Worm (Caenorhabditis elegans): ENCODE data around the gene H12D21.5.

Gene H12D21.5

DNA sequence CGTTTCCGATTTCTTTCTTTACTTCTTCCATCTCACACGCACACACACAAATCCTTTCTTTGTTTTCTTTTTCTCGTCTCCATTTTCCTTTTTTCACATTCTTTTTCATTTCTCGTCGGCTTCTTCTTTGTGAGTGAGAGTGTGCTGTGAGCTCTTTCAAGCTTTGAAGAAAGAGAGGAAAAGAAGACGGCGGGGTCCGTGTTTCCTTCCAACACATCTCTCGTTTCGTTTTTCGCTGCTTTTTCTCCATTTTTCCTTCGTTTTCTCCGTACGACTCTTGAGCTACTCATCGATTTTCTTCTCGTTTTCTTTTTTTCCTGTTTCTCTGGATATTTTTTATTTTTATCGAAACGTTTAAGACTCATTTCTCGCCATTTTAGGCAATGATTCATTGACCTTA is 36.4 kb downstream of the H12D21.5 start:
- TF ChIP-seq dpl-1 (GFP tag; optimal IDR thresholded peaks at IDR 0.05) = peak in 1 of 3 experiments; percentile 7
- peak; percentile 50 for TF ChIP-seq fkh-10 (GFP tag; optimal IDR thresholded peaks at IDR 0.05)
- no peak for TF ChIP-seq tlp-1 (tag; optimal IDR thresholded peaks at IDR 0.05)
- TF ChIP-seq lin-14 (GFP tag; optimal IDR thresholded peaks at IDR 0.05) = peak; percentile 86
- TF ChIP-seq lin-35 (GFP tag; optimal IDR thresholded peaks at IDR 0.05) = no peak
- no peak for TF ChIP-seq swsn-7 (tag; optimal IDR thresholded peaks at IDR 0.05)
- TF ChIP-seq unc-130 (tag; optimal IDR thresholded peaks at IDR 0.05) = no peak
- TF ChIP-seq efl-1 (optimal IDR thresholded peaks at IDR 0.05) = peak in 1 of 2 experiments; percentile 15
- peak; percentile 1 to 60 for TF ChIP-seq efl-1 (GFP tag; optimal IDR thresholded peaks at IDR 0.05 in 1 of 2)
- peak; percentile 8 for TF ChIP-seq dsc-1 (tag; optimal IDR thresholded peaks at IDR 0.05)
- TF ChIP-seq lsy-2 (tag; optimal IDR thresholded peaks at IDR 0.05) = peak in 1 of 2 experiments; percentile 49
- no peak for TF ChIP-seq unc-30 (tag; optimal IDR thresholded peaks at IDR 0.05)
- peak in 1 of 3 experiments; percentile 23 for TF ChIP-seq ceh-82 (tag; optimal IDR thresholded peaks at IDR 0.05)
- TF ChIP-seq mep-1 (tag; optimal IDR thresholded peaks at IDR 0.05) = peak; percentile 41

DNA sequence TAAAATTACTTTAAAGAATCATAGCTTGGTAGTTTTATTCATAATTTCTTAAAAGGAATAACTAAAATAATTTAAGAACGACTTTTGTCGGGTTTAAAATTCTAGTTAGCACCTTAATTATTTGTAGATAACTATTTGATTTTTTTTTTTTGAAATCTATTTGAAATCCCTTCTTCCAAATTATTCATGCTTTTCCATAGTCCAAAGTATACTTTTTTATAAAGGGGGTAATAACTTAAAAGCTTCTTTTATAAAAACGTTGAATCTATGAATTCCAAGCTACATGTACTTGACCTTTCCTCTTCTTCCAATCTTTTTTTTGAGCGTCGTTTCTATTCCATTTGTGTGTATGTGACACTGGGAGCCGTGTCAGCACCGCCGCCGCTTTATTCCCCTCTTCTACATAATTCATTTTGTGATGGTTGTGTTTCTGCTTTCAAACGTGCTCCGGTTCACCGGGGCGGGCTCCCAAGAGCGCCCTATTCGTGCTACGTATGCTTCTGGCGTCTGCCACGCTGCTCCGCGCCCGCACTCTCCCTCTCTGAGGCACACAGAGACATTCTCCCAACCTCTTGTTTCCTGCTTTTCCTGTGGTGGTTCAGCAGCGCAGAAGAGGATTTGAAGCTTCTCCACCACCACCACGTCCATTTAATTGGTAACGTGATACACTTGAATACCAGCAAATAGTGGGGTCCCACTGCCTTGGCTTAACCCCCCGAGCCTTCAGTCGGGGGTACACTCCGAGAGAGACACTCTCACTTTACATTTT is 39.8 kb downstream of the H12D21.5 start:
- TF ChIP-seq lin-14 (GFP tag; optimal IDR thresholded peaks at IDR 0.05) (peak; percentile 24), sptf-1 (tag; optimal IDR thresholded peaks at IDR 0.05) (no peak), dsc-1 (tag; optimal IDR thresholded peaks at IDR 0.05) (peak; percentile 10), pax-3 (tag; optimal IDR thresholded peaks at IDR 0.05) (peak; percentile 6)

DNA sequence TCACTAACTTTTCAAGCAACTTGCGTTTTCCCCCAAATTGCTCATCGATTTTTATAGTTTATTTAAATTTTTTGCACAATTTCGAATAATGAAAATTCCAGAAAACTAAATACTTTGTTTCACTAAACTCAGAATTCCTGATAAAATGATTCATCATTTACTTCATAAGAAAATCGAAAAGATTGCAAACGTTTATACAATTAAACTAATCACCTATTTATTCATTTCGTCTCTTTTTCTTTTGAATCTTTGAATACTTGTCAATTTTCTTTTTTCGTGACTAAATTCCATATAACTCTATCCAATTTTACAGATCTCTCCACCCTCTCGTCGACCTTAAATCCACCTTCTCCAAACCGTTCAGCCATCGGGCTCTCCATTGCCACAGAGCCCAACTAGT is 42.8 kb downstream of the H12D21.5 start, which contains the start of gene C30G7.2:
Gene C30G7.2, plus strand, starts transcription at position 301 of the 400 bp plus-strand sequence.
- no peak for TF ChIP-seq skn-1 (tag; optimal IDR thresholded peaks at IDR 0.05)
- TF ChIP-seq mep-1 (tag; optimal IDR thresholded peaks at IDR 0.05) = no peak
- TF ChIP-seq efl-3 (GFP tag; optimal IDR thresholded peaks at IDR 0.05) = no peak
- TF ChIP-seq snpc-4 (tag; optimal IDR thresholded peaks at IDR 0.05) = no peak
- TF ChIP-seq xbp-1 (tag; optimal IDR thresholded peaks at IDR 0.05) = no peak
- no peak for TF ChIP-seq lin-15B (tag; optimal IDR thresholded peaks at IDR 0.05)
- no peak for TF ChIP-seq C34B4.2 (tag; optimal IDR thresholded peaks at IDR 0.05)
- no peak for TF ChIP-seq nhr-19 (GFP tag; conservative IDR thresholded peaks at IDR 0.05)
- no peak for TF ChIP-seq F16B12.6 (tag; optimal IDR thresholded peaks at IDR 0.05)
- no peak for TF ChIP-seq hlh-4 (tag; optimal IDR thresholded peaks at IDR 0.05)
- no peak for TF ChIP-seq lin-13 (GFP tag; optimal IDR thresholded peaks at IDR 0.05)
- TF ChIP-seq lir-3 (tag; optimal IDR thresholded peaks at IDR 0.05; ENCODE audit: poor library complexity) = no peak
- TF ChIP-seq ceh-90 (tag; optimal IDR thresholded peaks at IDR 0.05) = no peak
- no peak for TF ChIP-seq ceh-88 (GFP tag; IDR thresholded peaks at IDR 0.05)
- no peak for TF ChIP-seq vab-15 (tag; optimal IDR thresholded peaks at IDR 0.05)
- no peak for TF ChIP-seq sup-37 (GFP tag; optimal IDR thresholded peaks at IDR 0.05)
- no peak for TF ChIP-seq efl-1 (optimal IDR thresholded peaks at IDR 0.05)
- TF ChIP-seq efl-1 (GFP tag; optimal IDR thresholded peaks at IDR 0.05 in 1 of 2) = no peak
- no peak for TF ChIP-seq pax-3 (tag; optimal IDR thresholded peaks at IDR 0.05)
- no peak for TF ChIP-seq egl-13 (tag; optimal IDR thresholded peaks at IDR 0.05)
- TF ChIP-seq nhr-237 (tag; optimal IDR thresholded peaks at IDR 0.05) = no peak

DNA sequence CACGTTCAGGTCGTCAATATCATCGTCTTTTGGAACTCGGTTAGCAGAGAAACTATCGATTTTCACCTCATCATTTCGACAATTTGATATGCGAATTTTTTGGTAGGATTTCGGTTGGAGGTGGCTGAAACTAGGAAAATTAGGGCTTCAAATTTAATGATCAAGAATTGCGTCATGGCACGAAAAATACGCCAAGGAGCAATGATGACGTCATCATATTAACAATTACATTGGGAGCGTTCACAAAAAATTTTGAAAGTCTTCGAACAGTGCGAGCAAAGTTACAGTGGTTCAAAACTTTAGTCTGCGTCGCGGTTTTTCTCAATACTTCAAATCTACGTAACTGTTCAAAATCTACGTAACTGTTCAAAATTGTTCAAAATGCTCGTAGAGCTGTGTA is 49.1 kb downstream of the H12D21.5 start:
- no peak for TF ChIP-seq ceh-63 (GFP tag; optimal IDR thresholded peaks at IDR 0.05)
- no peak for TF ChIP-seq efl-1 (optimal IDR thresholded peaks at IDR 0.05)
- TF ChIP-seq efl-1 (GFP tag; optimal IDR thresholded peaks at IDR 0.05 in 1 of 2) = no peak
- no peak for TF ChIP-seq snu-23 (GFP tag; optimal IDR thresholded peaks at IDR 0.05)
- no peak for TF ChIP-seq elt-2 (tag; optimal IDR thresholded peaks at IDR 0.05)
- TF ChIP-seq sptf-1 (tag; optimal IDR thresholded peaks at IDR 0.05) = no peak
- no peak for TF ChIP-seq egl-27 (tag; optimal IDR thresholded peaks at IDR 0.05)
- TF ChIP-seq lin-35 (GFP tag; optimal IDR thresholded peaks at IDR 0.05) = no peak
- no peak for TF ChIP-seq elt-3 (tag; optimal IDR thresholded peaks at IDR 0.05)
- TF ChIP-seq unc-130 (tag; optimal IDR thresholded peaks at IDR 0.05) = no peak
- no peak for TF ChIP-seq blmp-1 (tag; optimal IDR thresholded peaks at IDR 0.05)
- TF ChIP-seq ztf-11 (tag; optimal IDR thresholded peaks at IDR 0.05) = no peak
- no peak for TF ChIP-seq fkh-8 (tag; optimal IDR thresholded peaks at IDR 0.05)
- TF ChIP-seq swsn-7 (tag; optimal IDR thresholded peaks at IDR 0.05) = no peak
- TF ChIP-seq dpl-1 (GFP tag; optimal IDR thresholded peaks at IDR 0.05) = no peak
- TF ChIP-seq hlh-4 (tag; optimal IDR thresholded peaks at IDR 0.05) = no peak
- TF ChIP-seq aly-2 (tag; optimal IDR thresholded peaks at IDR 0.05) = no peak
- TF ChIP-seq pax-3 (tag; optimal IDR thresholded peaks at IDR 0.05) = no peak
- TF ChIP-seq fos-1 (tag; optimal IDR thresholded peaks at IDR 0.05) = no peak
- TF ChIP-seq dsc-1 (tag; optimal IDR thresholded peaks at IDR 0.05) = no peak
- no peak for TF ChIP-seq fkh-4 (tag; optimal IDR thresholded peaks at IDR 0.05; ENCODE audit: borderline replicate concordance)

All from whole organism, L1 larva.